Fruit fly (Drosophila melanogaster) whole organism, larva: Measurements from ENCODE around the gene CG34404.

Experiments used
- noc ChIP-seq: fragments of 200-800 bp; sonication (Bioruptor generic); optimal IDR thresholded peaks from 3 replicates; lab custom pipeline; 2019; ENCODE audit warnings: missing biosample characterization, mild to moderate bottlenecking, missing genetic modification characterization, moderate library complexity

CG34404 gene

dm6 chr3R:15369742-15370141 is 2.3 kb upstream of the CG34404 start, which contains the start of gene CG14868:
Gene CG14868, minus strand, starts transcription at chr3R:15369945.
- TF ChIP-seq noc, result no peak

dm6 chr3R:15366839-15367238 is 626 bp downstream of the CG34404 start:
- TF ChIP-seq noc, result no peak

- TF ChIP-seq noc, result no peak
These were observed 3.9 kb downstream of the CG34404 start, which contains the start of gene CG6171 for dm6 chr3R:15363608-15364007. Gene CG6171, minus strand, starts transcription at chr3R:15363857.

dm6 chr3R:15361490-15361889 is 6.0 kb downstream of the CG34404 start, which contains the start of the genes Cog2 and Trax:
Gene Cog2, minus strand, starts transcription at chr3R:15361657.
Gene Trax, plus strand, starts transcription at chr3R:15361692.
- no peak for TF ChIP-seq noc

dm6 chr3R:15356645-15357431 is 10.6 kb downstream of the CG34404 start, which contains the start of the genes Atg4b and Hibch:
Gene Atg4b, minus strand, starts transcription at chr3R:15356924.
Gene Hibch, plus strand, starts transcription at chr3R:15357229.
- peak; percentile 88 for TF ChIP-seq noc

- no peak for TF ChIP-seq noc
These were observed 11.3 kb downstream of the CG34404 start for dm6 chr3R:15356152-15356551.

- TF ChIP-seq noc, result no peak
These were observed 13.4 kb downstream of the CG34404 start for dm6 chr3R:15354019-15354418.

dm6 chr3R:15350993-15351426 is 16.5 kb downstream of the CG34404 start, which contains the start of the genes Trs33 and Tmtc4:
Gene Trs33, minus strand, starts transcription at chr3R:15350995.
Gene Tmtc4, plus strand, starts transcription at chr3R:15351225.
- peak; percentile 47 for TF ChIP-seq noc

- no peak for TF ChIP-seq noc
These were observed 19.6 kb downstream of the CG34404 start, which contains the start of the genes CG42726 and CG42727 for dm6 chr3R:15347822-15348221. Gene CG42726, plus strand, starts transcription at chr3R:15348048. Gene CG42727, plus strand, starts transcription at chr3R:15348048.

dm6 chr3R:15346018-15346383 is 21.5 kb downstream of the CG34404 start, which contains the start of the genes Surf4 and CG31301:
Gene Surf4, minus strand, starts transcription at chr3R:15346176.
Gene CG31301, plus strand, starts transcription at chr3R:15346205.
- no peak for TF ChIP-seq noc

- peak; percentile 22 for TF ChIP-seq noc
These were observed 22.1 kb downstream of the CG34404 start for dm6 chr3R:15345198-15346017.

- peak; percentile 75 for TF ChIP-seq noc
These were observed 24.4 kb downstream of the CG34404 start, which contains the start of gene Nagk for dm6 chr3R:15342926-15343685. Gene Nagk, minus strand, starts transcription at chr3R:15343256.

dm6 chr3R:15342432-15342925 is 25.0 kb downstream of the CG34404 start:
- no peak for TF ChIP-seq noc

dm6 chr3R:15340052-15340732 is 27.3 kb downstream of the CG34404 start, which contains the start of gene SerRS-m:
Gene SerRS-m, plus strand, starts transcription at chr3R:15340667.
- no peak for TF ChIP-seq noc

- no peak for TF ChIP-seq noc
These were observed 28.4 kb downstream of the CG34404 start for dm6 chr3R:15339111-15339510.
